Worm (Caenorhabditis elegans) whole organism, L1 larva: ENCODE results near the gene F56D2.3.

ENCODE experiments used
- irx-1 ChIP-seq: sonication (generic microtip); optimal IDR thresholded peaks from 2 replicates; lab custom pipeline; 2016; ENCODE audit warnings: missing genetic modification characterization, missing compliant biosample characterization
- nhr-90 ChIP-seq: sonication (generic microtip); optimal IDR thresholded peaks from 2 replicates; lab custom pipeline; 2016; ENCODE audit warnings: mild to moderate bottlenecking, missing genetic modification characterization, missing compliant biosample characterization; ENCODE audit not compliant: poor library complexity
- pqm-1 ChIP-seq: sonication (generic microtip); optimal IDR thresholded peaks from 3 replicates; lab custom pipeline; 2017; ENCODE audit warnings: missing biosample characterization, missing genetic modification characterization

DNA sequence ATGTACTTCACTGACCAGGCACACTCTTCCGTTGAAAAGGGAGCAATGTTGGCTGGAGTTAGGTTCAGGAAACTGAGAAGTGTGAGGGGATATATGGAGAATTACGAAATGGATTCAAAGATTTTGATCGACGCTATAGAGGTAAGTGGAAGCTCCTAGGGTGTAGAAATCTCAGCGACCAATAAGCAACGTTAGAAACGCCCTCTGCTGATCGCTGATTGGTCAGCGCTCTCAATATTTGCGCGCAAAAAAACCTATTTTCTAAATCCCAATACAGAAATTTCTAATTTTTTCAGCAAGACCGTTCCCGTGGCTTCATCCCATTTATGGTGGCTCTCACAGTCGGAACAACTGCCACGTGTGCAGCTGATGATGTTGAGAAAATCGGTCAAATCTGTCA lies 30.9 kb downstream of the F56D2.3 start:
- no peak for TF ChIP-seq irx-1 (tag; lab: Kevin White, UChicago)
- TF ChIP-seq pqm-1 (tag; lab: Kevin White, UChicago): no peak
- no peak for TF ChIP-seq nhr-90
